Worm (Caenorhabditis elegans) whole organism, L4 larva: ENCODE measurements around the gene tab-1.
A peak's percentile ranks its signal among the peaks of the same experiment; 100 is the strongest.

Source experiments
- F10B5.3 ChIP-seq: sonication (generic microtip); optimal IDR thresholded peaks from 2 replicates; lab custom pipeline; 2016; ENCODE audit warnings: mild to moderate bottlenecking, missing genetic modification characterization, missing compliant biosample characterization
- ZK546.5 ChIP-seq, 2 experiments: sonication (generic microtip); optimal IDR thresholded peaks; 2 replicates each; lab custom pipeline; 2017; ENCODE audit warnings: missing biosample characterization in 2 of 2, missing genetic modification characterization in 2 of 2
- aly-2 ChIP-seq: sonication (generic microtip); optimal IDR thresholded peaks from 2 replicates; lab custom pipeline; 2018; ENCODE audit warnings: missing biosample characterization, missing genetic modification characterization
- ama-1 ChIP-seq: fragments of 150-350 bp; optimal IDR thresholded peaks from 2 replicates; lab custom pipeline; 2014; ENCODE audit warnings: inconsistent platforms, mixed read lengths
- dve-1 ChIP-seq: sonication (generic microtip); optimal IDR thresholded peaks from 2 replicates; lab custom pipeline; 2017; ENCODE audit warnings: antibody characterized with exemption, mild to moderate bottlenecking, missing genetic modification characterization, missing compliant biosample characterization; ENCODE audit not compliant: insufficient read depth
- fos-1 ChIP-seq: fragments of 150-350 bp; optimal IDR thresholded peaks from 2 replicates; lab custom pipeline; 2014; ENCODE audit warnings: missing biosample characterization, missing genetic modification characterization
- madf-5 ChIP-seq, 2 experiments: fragments of 200-800 bp; sonication (Bioruptor generic); IDR thresholded peaks; 2 replicates each; pipeline ENCODE4 v1.3.6; 2022; ENCODE audit warnings: missing compliant biosample characterization in 2 of 2, missing genetic modification characterization in 2 of 2
- mep-1 ChIP-seq: fragments of 150-350 bp; sonication (generic microtip); optimal IDR thresholded peaks from 3 replicates; lab custom pipeline; 2014; ENCODE audit warnings: missing biosample characterization, missing genetic modification characterization
- unc-62 ChIP-seq, 3 experiments: fragments of 150-350 bp in 1 of 3; sonication (generic microtip); optimal IDR thresholded peaks in 2 of 3; peaks in 1 of 3; 1 replicate in 1 of 3; 2 replicates in 2 of 3; lab custom pipeline; 2014 to 2017; ENCODE audit warnings: missing biosample characterization in 3 of 3, missing genetic modification characterization in 3 of 3, missing genetic modification reagents in 3 of 3, missing genotype in 1 of 3
- zfp-2 ChIP-seq: sonication (generic microtip); optimal IDR thresholded peaks from 2 replicates; lab custom pipeline; 2016; ENCODE audit warnings: mild to moderate bottlenecking, missing genetic modification characterization, missing compliant biosample characterization

ce11 chrII:6838977-6839376 is 35.9 kb downstream of the tab-1 start:
- TF ChIP-seq madf-5 (GFP tag; IDR thresholded peaks at IDR 0.05; lab: Robert Waterston, UW) (no peak), mep-1 (tag; lab: Kevin White, UChicago) (peak; percentile 41), ama-1 (lab: Kevin White, UChicago) (no peak), F10B5.3 (tag; lab: Kevin White, UChicago) (no peak), unc-62 (GFP tag; optimal IDR thresholded peaks at IDR 0.05 in 1 of 2; lab: Kevin White, UChicago) (peak in 1 of 2 experiments; percentile 48), unc-62 (tag; optimal IDR thresholded peaks at IDR 0.05; lab: Kevin White, UChicago) (no peak), ZK546.5 (tag; optimal IDR thresholded peaks at IDR 0.05; lab: Kevin White, UChicago) (no peak), fos-1 (no peak), zfp-2 (tag; lab: Kevin White, UChicago) (no peak), aly-2 (tag; lab: Kevin White, UChicago) (no peak), dve-1 (tag; lab: Kevin White, UChicago) (peak; percentile 40)
